Fruit fly (Drosophila melanogaster): ENCODE results near the gene Mat89Ba.

- TF ChIP-seq CG8478 (optimal IDR thresholded peaks at IDR 0.05): no peak
- no peak for TF ChIP-seq CTCF (optimal IDR thresholded peaks at IDR 0.05)
These were observed 15.0 kb upstream of the Mat89Ba start for dm6 chr3R:16287171-16287570.

All from S2 (cell line).